Worm (Caenorhabditis elegans) whole organism, late embryonic: Measurements from ENCODE around the gene F41G3.19.

Experiments
- C38D4.7 ChIP-seq: fragments of 200-800 bp; sonication (Bioruptor generic); optimal IDR thresholded peaks from 2 replicates; lab custom pipeline; 2018; ENCODE audit warnings: mild to moderate bottlenecking, missing genetic modification characterization, moderate library complexity, missing compliant biosample characterization
- T23F11.4 ChIP-seq: fragments of 200-800 bp; sonication (Bioruptor generic); optimal IDR thresholded peaks from 2 replicates; lab custom pipeline; 2018; ENCODE audit warnings: mild to moderate bottlenecking, missing genetic modification characterization, missing compliant biosample characterization
- ahr-1 ChIP-seq: sonication (generic microtip); optimal IDR thresholded peaks from 2 replicates; lab custom pipeline; 2016; ENCODE audit warnings: missing genetic modification characterization, missing compliant biosample characterization
- ceh-14 ChIP-seq: sonication (generic microtip); optimal IDR thresholded peaks from 2 replicates; lab custom pipeline; 2016; ENCODE audit warnings: missing genotype, missing genetic modification characterization, missing compliant biosample characterization
- ceh-30 ChIP-seq: fragments of 150-350 bp; optimal IDR thresholded peaks from 2 replicates; lab custom pipeline; 2014; ENCODE audit warnings: missing biosample characterization, missing genetic modification characterization
- ceh-31 ChIP-seq: sonication (generic microtip); optimal IDR thresholded peaks from 2 replicates; lab custom pipeline; 2016; ENCODE audit warnings: missing genetic modification characterization, missing compliant biosample characterization
- ceh-45 ChIP-seq: fragments of 200-800 bp; sonication (Bioruptor generic); IDR thresholded peaks from 2 replicates; pipeline ENCODE4 v1.3.6; 2022; ENCODE audit warnings: missing genetic modification reagents, missing genetic modification characterization, missing compliant biosample characterization
- ceh-6 ChIP-seq: fragments of 200-800 bp; sonication (Bioruptor generic); optimal IDR thresholded peaks from 2 replicates; lab custom pipeline; 2018; ENCODE audit warnings: mild to moderate bottlenecking, missing genetic modification characterization, missing compliant biosample characterization
- ceh-9 ChIP-seq: sonication (generic microtip); optimal IDR thresholded peaks from 2 replicates; lab custom pipeline; 2016; ENCODE audit warnings: mild to moderate bottlenecking, missing genetic modification characterization, inconsistent platforms, missing compliant biosample characterization
- che-1 ChIP-seq: sonication (generic microtip); optimal IDR thresholded peaks from 2 replicates; lab custom pipeline; 2016; ENCODE audit warnings: mild to moderate bottlenecking, missing genetic modification characterization, missing compliant biosample characterization
- dmd-4 ChIP-seq: sonication (generic microtip); optimal IDR thresholded peaks from 2 replicates; lab custom pipeline; 2016; ENCODE audit warnings: borderline replicate concordance, missing genetic modification characterization, missing compliant biosample characterization
- dve-1 ChIP-seq: sonication (generic microtip); optimal IDR thresholded peaks from 2 replicates; lab custom pipeline; 2017; ENCODE audit warnings: antibody characterized with exemption, mild to moderate bottlenecking, missing genetic modification characterization, missing compliant biosample characterization
- elt-2 ChIP-seq: sonication (generic microtip); optimal IDR thresholded peaks from 2 replicates; lab custom pipeline; 2016; ENCODE audit warnings: missing genetic modification reagents, missing genetic modification characterization, missing compliant biosample characterization
- elt-4 ChIP-seq: sonication (generic microtip); optimal IDR thresholded peaks from 2 replicates; lab custom pipeline; 2016; ENCODE audit warnings: missing genetic modification characterization, missing compliant biosample characterization
- ets-4 ChIP-seq: sonication (generic microtip); optimal IDR thresholded peaks from 2 replicates; lab custom pipeline; 2016; ENCODE audit warnings: missing genetic modification characterization, missing compliant biosample characterization
- fax-1 ChIP-seq: sonication (generic microtip); optimal IDR thresholded peaks from 2 replicates; lab custom pipeline; 2016; ENCODE audit warnings: missing genotype, missing genetic modification characterization, missing compliant biosample characterization
- fkh-10 ChIP-seq: fragments of 150-350 bp; optimal IDR thresholded peaks from 2 replicates; lab custom pipeline; 2014; ENCODE audit warnings: missing biosample characterization, missing genetic modification reagents, missing genetic modification characterization
- fkh-6 ChIP-seq: sonication (generic microtip); optimal IDR thresholded peaks from 2 replicates; lab custom pipeline; 2016; ENCODE audit warnings: missing genetic modification characterization, missing compliant biosample characterization
- hlh-13 ChIP-seq: fragments of 200-800 bp; sonication (Bioruptor generic); optimal IDR thresholded peaks from 2 replicates; lab custom pipeline; 2018; ENCODE audit warnings: mild to moderate bottlenecking, missing genetic modification characterization, missing compliant biosample characterization
- hlh-15 ChIP-seq: sonication (generic microtip); optimal IDR thresholded peaks from 2 replicates; lab custom pipeline; 2016; ENCODE audit warnings: missing genetic modification characterization, missing compliant biosample characterization
- hlh-6 ChIP-seq: sonication (generic microtip); optimal IDR thresholded peaks from 2 replicates; lab custom pipeline; 2016; ENCODE audit warnings: missing genotype, missing genetic modification characterization, missing compliant biosample characterization
- lim-6 ChIP-seq: sonication (generic microtip); optimal IDR thresholded peaks from 2 replicates; lab custom pipeline; 2016; ENCODE audit warnings: missing genetic modification characterization, missing compliant biosample characterization
- mec-3 ChIP-seq: sonication (generic microtip); optimal IDR thresholded peaks from 2 replicates; lab custom pipeline; 2016; ENCODE audit warnings: borderline replicate concordance, missing genetic modification characterization, missing compliant biosample characterization
- nhr-11 ChIP-seq: fragments of 150-350 bp; optimal IDR thresholded peaks from 2 replicates; lab custom pipeline; 2014; ENCODE audit warnings: missing biosample characterization, missing genetic modification characterization
- nhr-232 ChIP-seq: sonication (generic microtip); optimal IDR thresholded peaks from 2 replicates; lab custom pipeline; 2016; ENCODE audit warnings: missing genetic modification characterization, missing compliant biosample characterization
- pax-1 ChIP-seq: fragments of 150-350 bp; optimal IDR thresholded peaks from 2 replicates; lab custom pipeline; 2014; ENCODE audit warnings: missing biosample characterization, missing genetic modification characterization
- pros-1 ChIP-seq: fragments of 150-350 bp; optimal IDR thresholded peaks from 2 replicates; lab custom pipeline; 2014; ENCODE audit warnings: missing biosample characterization, missing genetic modification reagents, missing genetic modification characterization
- ref-2 ChIP-seq: sonication (generic microtip); optimal IDR thresholded peaks from 2 replicates; lab custom pipeline; 2016; ENCODE audit warnings: missing genetic modification characterization, missing compliant biosample characterization
- rnt-1 ChIP-seq: sonication (generic microtip); optimal IDR thresholded peaks from 2 replicates; lab custom pipeline; 2016; ENCODE audit warnings: missing genetic modification characterization, missing compliant biosample characterization
- syd-9 ChIP-seq: sonication (generic microtip); optimal IDR thresholded peaks from 2 replicates; lab custom pipeline; 2016; ENCODE audit warnings: mild to moderate bottlenecking, missing genetic modification characterization, moderate library complexity, missing compliant biosample characterization
- ttx-3 ChIP-seq: sonication (generic microtip); optimal IDR thresholded peaks from 2 replicates; lab custom pipeline; 2016; ENCODE audit warnings: missing genetic modification reagents, missing genetic modification characterization, missing compliant biosample characterization
- unc-3 ChIP-seq, 2 experiments: fragments of 200-800 bp in 1 of 2; sonication (Bioruptor generic) in 1 of 2; sonication (generic microtip) in 1 of 2; conservative IDR thresholded peaks in 1 of 2; optimal IDR thresholded peaks in 1 of 2; 2 replicates each; pipeline versions ENCODE4 v1.3.6 to Lab custom; 2016 to 2022; ENCODE audit warnings: missing compliant biosample characterization in 2 of 2, missing genetic modification characterization in 2 of 2, missing genetic modification reagents in 1 of 2
- unc-42 ChIP-seq: sonication (generic microtip); optimal IDR thresholded peaks from 2 replicates; lab custom pipeline; 2016; ENCODE audit warnings: missing genotype, missing genetic modification characterization, missing compliant biosample characterization
- unc-55 ChIP-seq: sonication (generic microtip); optimal IDR thresholded peaks from 2 replicates; lab custom pipeline; 2017; ENCODE audit warnings: missing biosample characterization, missing genetic modification reagents, missing genetic modification characterization
- unc-86 ChIP-seq: sonication (generic microtip); optimal IDR thresholded peaks from 2 replicates; lab custom pipeline; 2016; ENCODE audit warnings: missing genetic modification characterization, missing compliant biosample characterization

The F41G3.19 gene

ce11 chrII:6752027-6752426 lies at the start of gene F41G3.19:
TSS of gene F41G3.19 (minus strand) at chrII:6752127.
- TF ChIP-seq fkh-10 (GFP tag; lab: Kevin White, UChicago) (no peak), unc-86 (no peak), ets-4 (tag; lab: Kevin White, UChicago) (no peak), ceh-45 (GFP tag; lab: Robert Waterston, UW) (no peak), lim-6 (no peak), ceh-30 (tag; lab: Kevin White, UChicago) (no peak), ahr-1 (tag; lab: Kevin White, UChicago) (no peak), ceh-14 (tag; lab: Kevin White, UChicago) (no peak), nhr-232 (no peak), hlh-15 (tag; lab: Kevin White, UChicago) (no peak)

- TF ChIP-seq C38D4.7 (GFP tag; lab: Kevin White, UChicago): no peak
- no peak for TF ChIP-seq ceh-9 (tag; lab: Kevin White, UChicago)
- TF ChIP-seq mec-3 (tag; lab: Kevin White, UChicago): no peak
- no peak for TF ChIP-seq dmd-4
- no peak for TF ChIP-seq unc-42 (tag; lab: Kevin White, UChicago)
- TF ChIP-seq pros-1 (tag; lab: Kevin White, UChicago): no peak
- TF ChIP-seq rnt-1 (tag; lab: Kevin White, UChicago): no peak
- no peak for TF ChIP-seq hlh-13 (GFP tag; lab: Kevin White, UChicago)
- no peak for TF ChIP-seq elt-4
Measured at ce11 chrII:6801262-6801661, 49.3 kb upstream of the F41G3.19 start.

- TF ChIP-seq dmd-4 (no peak), ref-2 (tag; lab: Kevin White, UChicago) (peak; percentile 13), ets-4 (tag; lab: Kevin White, UChicago) (no peak), ceh-6 (GFP tag; lab: Kevin White, UChicago) (no peak), elt-2 (tag; lab: Kevin White, UChicago) (peak; percentile 52), hlh-6 (tag; lab: Kevin White, UChicago) (no peak), dve-1 (no peak)
Measured at ce11 chrII:6800104-6800711, 48.3 kb upstream of the F41G3.19 start, which contains the start of gene F31E8.4. TSS of gene F31E8.4 (minus strand) at chrII:6800154.

- TF ChIP-seq syd-9 (tag; lab: Kevin White, UChicago): no peak
- TF ChIP-seq dmd-4: no peak
- TF ChIP-seq ceh-31: no peak
- TF ChIP-seq ceh-30 (tag; lab: Kevin White, UChicago): no peak
Measured at ce11 chrII:6791891-6792290, 40.0 kb upstream of the F41G3.19 start, which contains the start of gene T13C2.2. TSS of gene T13C2.2 (plus strand) at chrII:6792191.

- TF ChIP-seq ceh-45 (GFP tag; lab: Robert Waterston, UW): no peak
- no peak for TF ChIP-seq che-1
- no peak for TF ChIP-seq lim-6
- TF ChIP-seq ceh-9 (tag; lab: Kevin White, UChicago): no peak
- peak; percentile 36 for TF ChIP-seq unc-55
- TF ChIP-seq fkh-6 (tag; lab: Kevin White, UChicago): no peak
- no peak for TF ChIP-seq fax-1 (tag; lab: Kevin White, UChicago)
Measured at ce11 chrII:6788672-6789298, 36.9 kb upstream of the F41G3.19 start, which contains the start of gene T13C2.3. TSS of gene T13C2.3 (plus strand) at chrII:6789248.

ce11 chrII:6783377-6783829 lies 31.5 kb upstream of the F41G3.19 start, which contains the start of gene gldi-2:
TSS of gene gldi-2 (plus strand) at chrII:6783427.
- TF ChIP-seq hlh-15 (tag; lab: Kevin White, UChicago) (no peak), unc-3 (GFP tag; conservative IDR thresholded peaks at IDR 0.05; lab: Robert Waterston, UW) (no peak), unc-3 (tag; optimal IDR thresholded peaks at IDR 0.05; lab: Kevin White, UChicago) (no peak), ttx-3 (tag; lab: Kevin White, UChicago) (no peak), pax-1 (tag; lab: Kevin White, UChicago) (no peak), T23F11.4 (no peak), nhr-11 (tag; lab: Kevin White, UChicago) (no peak)
